Worm (Caenorhabditis elegans) whole organism, L4 larva: ENCODE data around the gene srd-12.

ENCODE experiments used
- D1046.2 ChIP-seq: fragments of 200-800 bp; sonication (Bioruptor generic); IDR thresholded peaks from 2 replicates; pipeline ENCODE4 v1.3.6; 2022; ENCODE audit warnings: missing genetic modification characterization, missing compliant biosample characterization
- F10B5.3 ChIP-seq: sonication (generic microtip); optimal IDR thresholded peaks from 2 replicates; lab custom pipeline; 2016; ENCODE audit warnings: mild to moderate bottlenecking, missing genetic modification characterization, missing compliant biosample characterization
- F26F4.8 ChIP-seq: fragments of 200-800 bp; sonication (Bioruptor generic); conservative IDR thresholded peaks from 2 replicates; pipeline ENCODE4 v1.3.6; 2022; ENCODE audit warnings: missing genetic modification characterization, missing compliant biosample characterization
- F37D6.2 ChIP-seq: sonication (generic microtip); optimal IDR thresholded peaks from 2 replicates; lab custom pipeline; 2016; ENCODE audit warnings: mild to moderate bottlenecking, missing genetic modification characterization, missing compliant biosample characterization
- F49E8.2 ChIP-seq: sonication (generic microtip); optimal IDR thresholded peaks from 2 replicates; lab custom pipeline; 2016; ENCODE audit warnings: missing compliant biosample characterization, mild to moderate bottlenecking, missing genetic modification characterization, borderline replicate concordance
- T20F7.1 ChIP-seq: fragments of 200-800 bp; sonication (Bioruptor generic); optimal IDR thresholded peaks from 2 replicates; lab custom pipeline; 2018; ENCODE audit warnings: mild to moderate bottlenecking, missing genetic modification characterization, missing compliant biosample characterization
- T26A8.4 ChIP-seq: fragments of 200-800 bp; sonication (Bioruptor generic); IDR thresholded peaks from 2 replicates; pipeline ENCODE4 v1.3.6; 2022; ENCODE audit warnings: missing genetic modification characterization, missing compliant biosample characterization
- ZK337.2 ChIP-seq: fragments of 200-800 bp; sonication (Bioruptor generic); IDR thresholded peaks from 2 replicates; pipeline ENCODE4 v1.3.6; 2022; ENCODE audit warnings: missing genetic modification reagents, missing genetic modification characterization, missing compliant biosample characterization
- aha-1 ChIP-seq: fragments of 150-350 bp; peaks from one replicate; lab custom pipeline; 2014; ENCODE audit warnings: missing biosample characterization, missing genetic modification characterization
- ama-1 ChIP-seq: fragments of 150-350 bp; optimal IDR thresholded peaks from 2 replicates; lab custom pipeline; 2014; ENCODE audit warnings: inconsistent platforms, mixed read lengths
- ceh-20 ChIP-seq: fragments of 200-800 bp; sonication (Bioruptor generic); IDR thresholded peaks from 2 replicates; pipeline ENCODE4 v1.3.6; 2022; ENCODE audit warnings: missing genetic modification reagents, missing genetic modification characterization, missing compliant biosample characterization
- ceh-44 ChIP-seq: fragments of 200-800 bp; sonication (Bioruptor generic); IDR thresholded peaks from 2 replicates; pipeline ENCODE4 v1.3.6; 2022; ENCODE audit warnings: missing genetic modification reagents, missing genetic modification characterization, missing compliant biosample characterization
- ceh-62 ChIP-seq: sonication (generic microtip); optimal IDR thresholded peaks from 2 replicates; lab custom pipeline; 2017; ENCODE audit warnings: missing biosample characterization, missing genetic modification characterization
- daf-12 ChIP-seq: fragments of 150-350 bp; optimal IDR thresholded peaks from 2 replicates; lab custom pipeline; 2014; ENCODE audit warnings: missing biosample characterization, missing genetic modification reagents, missing genetic modification characterization
- dmd-6 ChIP-seq: fragments of 200-800 bp; sonication (Bioruptor generic); IDR thresholded peaks from 2 replicates; pipeline ENCODE4 v1.3.6; 2022; ENCODE audit warnings: missing genetic modification reagents, missing genetic modification characterization, missing compliant biosample characterization
- dmd-8 ChIP-seq: fragments of 200-800 bp; sonication (Bioruptor generic); IDR thresholded peaks from 2 replicates; pipeline ENCODE4 v1.3.6; 2022; ENCODE audit warnings: missing genetic modification characterization, missing compliant biosample characterization
- dmd-9 ChIP-seq: fragments of 200-800 bp; sonication (Bioruptor generic); IDR thresholded peaks from 2 replicates; pipeline ENCODE4 v1.3.6; 2022; ENCODE audit warnings: missing genetic modification reagents, missing genetic modification characterization, missing compliant biosample characterization
- egl-43 ChIP-seq: fragments of 200-800 bp; sonication (Bioruptor generic); IDR thresholded peaks from 2 replicates; pipeline ENCODE4 v1.3.6; 2022; ENCODE audit warnings: missing genetic modification reagents, missing genetic modification characterization, missing compliant biosample characterization
- fkh-10 ChIP-seq: fragments of 150-350 bp; optimal IDR thresholded peaks from 2 replicates; lab custom pipeline; 2014; ENCODE audit warnings: missing biosample characterization, missing genetic modification reagents, missing genetic modification characterization
- gei-8 ChIP-seq: fragments of 200-800 bp; sonication (Bioruptor generic); optimal IDR thresholded peaks from 2 replicates; lab custom pipeline; 2018; ENCODE audit warnings: mild to moderate bottlenecking, missing genetic modification characterization, missing compliant biosample characterization
- hif-1 ChIP-seq, 2 experiments: sonication (generic microtip); optimal IDR thresholded peaks; 2 replicates each; lab custom pipeline; 2016 to 2017; ENCODE audit warnings: missing compliant biosample characterization in 2 of 2, missing genetic modification characterization in 2 of 2, missing genetic modification reagents in 2 of 2, missing genotype in 2 of 2, mild to moderate bottlenecking in 1 of 2
- hlh-11 ChIP-seq: fragments of 200-800 bp; sonication (Bioruptor generic); optimal IDR thresholded peaks from 2 replicates; lab custom pipeline; 2018; ENCODE audit warnings: mild to moderate bottlenecking, missing genetic modification characterization, missing compliant biosample characterization
- hlh-30 ChIP-seq: sonication (generic microtip); optimal IDR thresholded peaks from 2 replicates; lab custom pipeline; 2017; ENCODE audit warnings: antibody characterized with exemption, mild to moderate bottlenecking, missing genetic modification characterization, missing compliant biosample characterization; ENCODE audit not compliant: insufficient read depth
- lin-13 ChIP-seq: fragments of 150-350 bp; optimal IDR thresholded peaks from 2 replicates; lab custom pipeline; 2014; ENCODE audit warnings: missing biosample characterization, missing genetic modification reagents, missing genetic modification characterization
- lin-29 ChIP-seq: fragments of 200-800 bp; sonication (Bioruptor generic); IDR thresholded peaks from 2 replicates; pipeline ENCODE4 v1.3.6; 2022; ENCODE audit warnings: missing genetic modification reagents, missing genetic modification characterization, missing compliant biosample characterization
- lin-38 ChIP-seq: fragments of 200-800 bp; sonication (Bioruptor generic); IDR thresholded peaks from 2 replicates; pipeline ENCODE4 v1.3.6; 2022; ENCODE audit warnings: missing genetic modification reagents, missing genetic modification characterization, missing compliant biosample characterization
- lin-39 ChIP-seq: fragments of 150-350 bp; optimal IDR thresholded peaks from 2 replicates; lab custom pipeline; 2014; ENCODE audit warnings: missing biosample characterization, missing genetic modification reagents, missing genetic modification characterization
- lir-3 ChIP-seq: sonication (generic microtip); optimal IDR thresholded peaks from 2 replicates; lab custom pipeline; 2016; ENCODE audit warnings: mild to moderate bottlenecking, missing genetic modification characterization, missing compliant biosample characterization
- madf-9 ChIP-seq: fragments of 200-800 bp; sonication (Bioruptor generic); conservative IDR thresholded peaks from 2 replicates; pipeline ENCODE4 v1.3.6; 2022; ENCODE audit warnings: missing genetic modification reagents, missing genetic modification characterization, missing compliant biosample characterization
- mdl-1 ChIP-seq, 2 experiments: fragments of 150-350 bp in 1 of 2; sonication (generic microtip) in 1 of 2; optimal IDR thresholded peaks; 2 replicates each; lab custom pipeline; 2014 to 2017; ENCODE audit warnings: missing biosample characterization in 2 of 2, missing genetic modification characterization in 2 of 2
- mdt-29 ChIP-seq: fragments of 200-800 bp; sonication (Bioruptor generic); IDR thresholded peaks from 2 replicates; pipeline ENCODE4 v1.3.6; 2022; ENCODE audit warnings: missing genetic modification reagents, missing genetic modification characterization, missing compliant biosample characterization
- mep-1 ChIP-seq: fragments of 150-350 bp; sonication (generic microtip); optimal IDR thresholded peaks from 3 replicates; lab custom pipeline; 2014; ENCODE audit warnings: missing biosample characterization, missing genetic modification characterization
- mxl-3 ChIP-seq: fragments of 200-800 bp; sonication (Bioruptor generic); optimal IDR thresholded peaks from 2 replicates; lab custom pipeline; 2018; ENCODE audit warnings: mild to moderate bottlenecking, missing genetic modification characterization, missing compliant biosample characterization
- nhr-10 ChIP-seq: fragments of 150-350 bp; optimal IDR thresholded peaks from 2 replicates; lab custom pipeline; 2014; ENCODE audit warnings: missing biosample characterization, missing genetic modification characterization
- nhr-11 ChIP-seq: fragments of 150-350 bp; optimal IDR thresholded peaks from 2 replicates; lab custom pipeline; 2014; ENCODE audit warnings: missing biosample characterization, missing genetic modification characterization
- nhr-111 ChIP-seq: fragments of 200-800 bp; sonication (Bioruptor generic); optimal IDR thresholded peaks from 2 replicates; lab custom pipeline; 2018; ENCODE audit warnings: mild to moderate bottlenecking, missing genetic modification characterization, missing compliant biosample characterization
- nhr-237 ChIP-seq: sonication (generic microtip); optimal IDR thresholded peaks from 2 replicates; lab custom pipeline; 2017; ENCODE audit warnings: missing biosample characterization, missing genetic modification characterization
- nhr-25 ChIP-seq: sonication (generic microtip); optimal IDR thresholded peaks from 2 replicates; lab custom pipeline; 2017; ENCODE audit warnings: missing genetic modification characterization, mild to moderate bottlenecking, missing compliant biosample characterization, antibody characterized with exemption, moderate library complexity, borderline replicate concordance; ENCODE audit not compliant: insufficient read depth
- nhr-28 ChIP-seq: fragments of 150-350 bp; optimal IDR thresholded peaks from 2 replicates; lab custom pipeline; 2014; ENCODE audit warnings: missing biosample characterization, missing genetic modification characterization
- nhr-42 ChIP-seq: fragments of 200-800 bp; sonication (Bioruptor generic); IDR thresholded peaks from 2 replicates; pipeline ENCODE4 v1.3.6; 2022; ENCODE audit warnings: missing genetic modification characterization, missing compliant biosample characterization
- nhr-48 ChIP-seq: sonication (generic microtip); optimal IDR thresholded peaks from 2 replicates; lab custom pipeline; 2016; ENCODE audit warnings: mild to moderate bottlenecking, missing genetic modification characterization, missing compliant biosample characterization
- nhr-76 ChIP-seq: fragments of 150-350 bp; optimal IDR thresholded peaks from 2 replicates; lab custom pipeline; 2014; ENCODE audit warnings: missing biosample characterization, missing genetic modification characterization
- pqm-1 ChIP-seq: sonication (generic microtip); optimal IDR thresholded peaks from 2 replicates; lab custom pipeline; 2017; ENCODE audit warnings: missing biosample characterization, missing genetic modification characterization
- rbr-2 ChIP-seq: sonication (generic microtip); optimal IDR thresholded peaks from 2 replicates; lab custom pipeline; 2016; ENCODE audit warnings: missing genotype, missing genetic modification characterization, missing compliant biosample characterization
- saeg-2 ChIP-seq: fragments of 200-800 bp; sonication (Bioruptor generic); IDR thresholded peaks from 2 replicates; pipeline ENCODE4 v1.3.6; 2022; ENCODE audit warnings: missing genetic modification reagents, missing genetic modification characterization, missing compliant biosample characterization
- snpc-4 ChIP-seq: fragments of 150-350 bp; optimal IDR thresholded peaks from 2 replicates; lab custom pipeline; 2014; ENCODE audit warnings: missing biosample characterization, missing genetic modification characterization
- spr-3 ChIP-seq: fragments of 200-800 bp; sonication (Bioruptor generic); optimal IDR thresholded peaks from 2 replicates; lab custom pipeline; 2018; ENCODE audit warnings: mild to moderate bottlenecking, missing genetic modification characterization, missing compliant biosample characterization
- tra-1 ChIP-seq: fragments of 200-800 bp; sonication (Bioruptor generic); IDR thresholded peaks from 2 replicates; pipeline ENCODE4 v1.3.6; 2022; ENCODE audit warnings: missing genetic modification reagents, missing genetic modification characterization, missing compliant biosample characterization
- unc-130 ChIP-seq: sonication (generic microtip); optimal IDR thresholded peaks from 2 replicates; lab custom pipeline; 2016; ENCODE audit warnings: missing genetic modification reagents, missing genetic modification characterization, missing compliant biosample characterization
- vab-7 ChIP-seq: fragments of 200-800 bp; sonication (Bioruptor generic); IDR thresholded peaks from 2 replicates; pipeline ENCODE4 v1.3.6; 2022; ENCODE audit warnings: missing genetic modification reagents, missing genetic modification characterization, missing compliant biosample characterization
- zip-11 ChIP-seq: fragments of 200-800 bp; sonication (Bioruptor generic); IDR thresholded peaks from 2 replicates; pipeline ENCODE4 v1.3.6; 2022; ENCODE audit warnings: missing genetic modification characterization, missing compliant biosample characterization
- ztf-7 ChIP-seq: fragments of 150-350 bp; optimal IDR thresholded peaks from 2 replicates; lab custom pipeline; 2014; ENCODE audit warnings: missing biosample characterization, missing genetic modification characterization

Gene srd-12

DNA sequence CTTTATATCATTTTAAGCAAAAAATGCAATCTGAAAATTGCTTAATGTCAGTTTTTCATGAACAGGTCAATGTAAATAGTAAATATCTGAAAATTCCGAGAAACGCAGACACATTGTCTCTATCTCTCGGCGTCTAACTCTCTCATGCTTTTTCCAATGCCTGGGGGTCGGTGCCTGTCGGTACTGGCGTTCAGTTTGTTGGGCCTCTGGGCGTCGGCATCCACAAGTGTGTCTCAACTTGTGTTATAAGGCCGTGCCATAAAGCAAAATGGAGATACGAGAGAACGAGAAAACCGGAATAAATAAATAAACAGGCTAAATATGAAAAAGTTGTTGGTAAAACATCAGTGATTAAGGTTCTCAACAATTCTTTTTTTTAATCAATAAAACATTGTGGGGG lies 37.1 kb upstream of the srd-12 start (continued):
- TF ChIP-seq dmd-6 (GFP tag; lab: Robert Waterston, UW), result 0 out of 2 replicates have a peak, but pooled peaks have one; percentile 18
- TF ChIP-seq lin-13 (GFP tag; lab: Kevin White, UChicago), result no peak
- no peak for TF ChIP-seq ceh-62 (tag; lab: Kevin White, UChicago)
- no peak for TF ChIP-seq nhr-237 (tag; lab: Kevin White, UChicago)
- no peak for TF ChIP-seq nhr-25
- no peak for TF ChIP-seq T20F7.1 (GFP tag; lab: Kevin White, UChicago)
- TF ChIP-seq lin-29 (GFP tag; lab: Robert Waterston, UW), result no peak
- TF ChIP-seq fkh-10, result no peak
- peak; percentile 50 for TF ChIP-seq nhr-28
- no peak for TF ChIP-seq nhr-10 (tag; lab: Kevin White, UChicago)
- TF ChIP-seq dmd-8 (GFP tag; lab: Robert Waterston, UW), result no peak
- TF ChIP-seq daf-12, result no peak
- TF ChIP-seq ztf-7 (tag; lab: Kevin White, UChicago), result peak; percentile 42
- peak; percentile 16 for TF ChIP-seq mxl-3 (GFP tag; lab: Kevin White, UChicago)
- TF ChIP-seq saeg-2 (GFP tag; lab: Robert Waterston, UW), result no peak
- TF ChIP-seq mep-1 (tag; lab: Kevin White, UChicago), result peak; percentile 57
- no peak for TF ChIP-seq ZK337.2 (GFP tag; lab: Robert Waterston, UW)
- TF ChIP-seq hlh-11 (tag; lab: Kevin White, UChicago), result peak; percentile 76
- no peak for TF ChIP-seq D1046.2
- TF ChIP-seq vab-7 (GFP tag; lab: Robert Waterston, UW), result 0 out of 2 replicates have a peak, but pooled peaks have one; percentile 16
- no peak for TF ChIP-seq ceh-44 (GFP tag; lab: Robert Waterston, UW)
- no peak for TF ChIP-seq zip-11 (GFP tag; lab: Robert Waterston, UW)
- no peak for TF ChIP-seq gei-8
- no peak for TF ChIP-seq F26F4.8 (GFP tag; lab: Robert Waterston, UW)
- TF ChIP-seq madf-9 (GFP tag; lab: Robert Waterston, UW), result no peak
- no peak for TF ChIP-seq nhr-48 (tag; lab: Kevin White, UChicago)
- TF ChIP-seq nhr-42 (GFP tag; lab: Robert Waterston, UW), result no peak
- no peak for TF ChIP-seq snpc-4 (tag; lab: Kevin White, UChicago)
- peak in 1 of 2 experiments; percentile 57 for TF ChIP-seq mdl-1 (tag; optimal IDR thresholded peaks at IDR 0.05; lab: Kevin White, UChicago)
- no peak for TF ChIP-seq ama-1
- no peak for TF ChIP-seq F37D6.2 (tag; lab: Kevin White, UChicago)
- TF ChIP-seq hlh-30 (tag; lab: Kevin White, UChicago), result peak; percentile 45
- TF ChIP-seq ceh-20, result 0 out of 2 replicates have a peak, but pooled peaks have one; percentile 17
- TF ChIP-seq lin-39 (tag; lab: Kevin White, UChicago), result no peak
- no peak for TF ChIP-seq egl-43 (GFP tag; lab: Robert Waterston, UW)
- no peak for TF ChIP-seq spr-3 (GFP tag; lab: Kevin White, UChicago)
- no peak for TF ChIP-seq T26A8.4 (GFP tag; lab: Robert Waterston, UW)
- TF ChIP-seq nhr-11 (tag; lab: Kevin White, UChicago), result peak; percentile 43
- no peak for TF ChIP-seq pqm-1 (tag; lab: Kevin White, UChicago)
- no peak for TF ChIP-seq nhr-111 (GFP tag; lab: Kevin White, UChicago)
- TF ChIP-seq lin-38 (GFP tag; lab: Robert Waterston, UW), result no peak
- peak in 1 of 2 experiments; percentile 23 for TF ChIP-seq hif-1 (tag; optimal IDR thresholded peaks at IDR 0.05; lab: Kevin White, UChicago)
- TF ChIP-seq F49E8.2 (tag; lab: Kevin White, UChicago), result no peak
- TF ChIP-seq F10B5.3 (tag; lab: Kevin White, UChicago), result no peak
- no peak for TF ChIP-seq mdt-29 (GFP tag; lab: Robert Waterston, UW)
- TF ChIP-seq aha-1, result no peak
- 0 out of 2 replicates have a peak, but pooled peaks have one; percentile 5 for TF ChIP-seq dmd-9 (GFP tag; lab: Robert Waterston, UW)
- peak; percentile 5 for TF ChIP-seq rbr-2 (tag; lab: Kevin White, UChicago)
- TF ChIP-seq tra-1 (GFP tag; lab: Robert Waterston, UW), result no peak
- no peak for TF ChIP-seq unc-130 (GFP tag; lab: Kevin White, UChicago)
- no peak for TF ChIP-seq nhr-76
- no peak for TF ChIP-seq lir-3 (tag; lab: Kevin White, UChicago)
